Worm (Caenorhabditis elegans) whole organism, L4 larva: ENCODE measurements around the gene pafo-1.

Source experiments
- D1046.2 ChIP-seq: fragments of 200-800 bp; sonication (Bioruptor generic); IDR thresholded peaks from 2 replicates; pipeline ENCODE4 v1.3.6; 2022; ENCODE audit warnings: missing genetic modification characterization, missing compliant biosample characterization
- F26F4.8 ChIP-seq: fragments of 200-800 bp; sonication (Bioruptor generic); conservative IDR thresholded peaks from 2 replicates; pipeline ENCODE4 v1.3.6; 2022; ENCODE audit warnings: missing genetic modification characterization, missing compliant biosample characterization
- F37D6.2 ChIP-seq: sonication (generic microtip); optimal IDR thresholded peaks from 2 replicates; lab custom pipeline; 2016; ENCODE audit warnings: mild to moderate bottlenecking, missing genetic modification characterization, missing compliant biosample characterization
- F44E2.7 ChIP-seq: fragments of 200-800 bp; sonication (Bioruptor generic); IDR thresholded peaks from 2 replicates; pipeline ENCODE4 v2.1.2; 2022; ENCODE audit warnings: missing genetic modification characterization, missing compliant biosample characterization
- R02D3.7 ChIP-seq: fragments of 150-350 bp; sonication (generic microtip); optimal IDR thresholded peaks from 3 replicates; lab custom pipeline; 2014; ENCODE audit warnings: missing biosample characterization, missing genetic modification characterization
- ZK337.2 ChIP-seq: fragments of 200-800 bp; sonication (Bioruptor generic); IDR thresholded peaks from 2 replicates; pipeline ENCODE4 v1.3.6; 2022; ENCODE audit warnings: missing genetic modification reagents, missing genetic modification characterization, missing compliant biosample characterization
- aha-1 ChIP-seq: fragments of 150-350 bp; peaks from one replicate; lab custom pipeline; 2014; ENCODE audit warnings: missing biosample characterization, missing genetic modification characterization
- aly-2 ChIP-seq: sonication (generic microtip); optimal IDR thresholded peaks from 2 replicates; lab custom pipeline; 2018; ENCODE audit warnings: missing biosample characterization, missing genetic modification characterization
- arid-1 ChIP-seq: fragments of 200-800 bp; sonication (Bioruptor generic); conservative IDR thresholded peaks from 2 replicates; pipeline ENCODE4 v1.3.6; 2022; ENCODE audit warnings: missing genetic modification reagents, missing genetic modification characterization, missing compliant biosample characterization
- ceh-32 ChIP-seq: sonication (generic microtip); optimal IDR thresholded peaks from 2 replicates; lab custom pipeline; 2016; ENCODE audit warnings: mild to moderate bottlenecking, missing genetic modification characterization, missing compliant biosample characterization; ENCODE audit not compliant: poor library complexity
- ceh-62 ChIP-seq: sonication (generic microtip); optimal IDR thresholded peaks from 2 replicates; lab custom pipeline; 2017; ENCODE audit warnings: missing biosample characterization, missing genetic modification characterization
- ces-1 ChIP-seq: fragments of 150-350 bp; sonication (generic microtip); optimal IDR thresholded peaks from 4 replicates; lab custom pipeline; 2014; ENCODE audit warnings: missing biosample characterization, missing genetic modification reagents, missing genetic modification characterization
- dmd-6 ChIP-seq: fragments of 200-800 bp; sonication (Bioruptor generic); IDR thresholded peaks from 2 replicates; pipeline ENCODE4 v1.3.6; 2022; ENCODE audit warnings: missing genetic modification reagents, missing genetic modification characterization, missing compliant biosample characterization
- dpl-1 ChIP-seq: fragments of 150-350 bp; optimal IDR thresholded peaks from 2 replicates; lab custom pipeline; 2014; ENCODE audit warnings: missing biosample characterization, missing genetic modification reagents, missing genetic modification characterization
- dve-1 ChIP-seq: sonication (generic microtip); optimal IDR thresholded peaks from 2 replicates; lab custom pipeline; 2017; ENCODE audit warnings: antibody characterized with exemption, mild to moderate bottlenecking, missing genetic modification characterization, missing compliant biosample characterization; ENCODE audit not compliant: insufficient read depth
- egl-27 ChIP-seq: sonication (generic microtip); optimal IDR thresholded peaks from 3 replicates; lab custom pipeline; 2017; ENCODE audit warnings: missing biosample characterization, missing genetic modification reagents, missing genetic modification characterization
- gei-8 ChIP-seq: fragments of 200-800 bp; sonication (Bioruptor generic); optimal IDR thresholded peaks from 2 replicates; lab custom pipeline; 2018; ENCODE audit warnings: mild to moderate bottlenecking, missing genetic modification characterization, missing compliant biosample characterization
- hif-1 ChIP-seq, 2 experiments: sonication (generic microtip); optimal IDR thresholded peaks; 2 replicates each; lab custom pipeline; 2016 to 2017; ENCODE audit warnings: missing compliant biosample characterization in 2 of 2, missing genetic modification characterization in 2 of 2, missing genetic modification reagents in 2 of 2, missing genotype in 2 of 2, mild to moderate bottlenecking in 1 of 2
- hmg-1.1 ChIP-seq: fragments of 200-800 bp; sonication (Bioruptor generic); IDR thresholded peaks from 2 replicates; pipeline ENCODE4 v1.3.6; 2022; ENCODE audit warnings: missing genetic modification reagents, missing genetic modification characterization, missing compliant biosample characterization
- lin-1 ChIP-seq: fragments of 200-800 bp; sonication (Bioruptor generic); IDR thresholded peaks from 2 replicates; pipeline ENCODE4 v1.3.6; 2022; ENCODE audit warnings: missing genetic modification reagents, missing genetic modification characterization, missing compliant biosample characterization
- lin-15B ChIP-seq: fragments of 150-350 bp; sonication (generic microtip); optimal IDR thresholded peaks from 3 replicates; lab custom pipeline; 2014; ENCODE audit warnings: missing biosample characterization, missing genetic modification characterization
- lin-39 ChIP-seq: fragments of 150-350 bp; optimal IDR thresholded peaks from 2 replicates; lab custom pipeline; 2014; ENCODE audit warnings: missing biosample characterization, missing genetic modification reagents, missing genetic modification characterization
- lsy-2 ChIP-seq, 2 experiments: fragments of 150-350 bp in 1 of 2; sonication (generic microtip) in 1 of 2; optimal IDR thresholded peaks; 2 replicates each; lab custom pipeline; 2014 to 2017; ENCODE audit warnings: missing biosample characterization in 2 of 2, missing genetic modification characterization in 2 of 2
- mdt-29 ChIP-seq: fragments of 200-800 bp; sonication (Bioruptor generic); IDR thresholded peaks from 2 replicates; pipeline ENCODE4 v1.3.6; 2022; ENCODE audit warnings: missing genetic modification reagents, missing genetic modification characterization, missing compliant biosample characterization
- mes-2 ChIP-seq: sonication (generic microtip); optimal IDR thresholded peaks from 2 replicates; lab custom pipeline; 2016; ENCODE audit warnings: missing genotype, mild to moderate bottlenecking, missing genetic modification characterization, missing compliant biosample characterization; ENCODE audit not compliant: poor library complexity, severe bottlenecking
- nhr-102 ChIP-seq: sonication (generic microtip); optimal IDR thresholded peaks from 2 replicates; lab custom pipeline; 2016; ENCODE audit warnings: mild to moderate bottlenecking, missing genetic modification characterization, moderate library complexity, missing compliant biosample characterization
- nhr-111 ChIP-seq: fragments of 200-800 bp; sonication (Bioruptor generic); optimal IDR thresholded peaks from 2 replicates; lab custom pipeline; 2018; ENCODE audit warnings: mild to moderate bottlenecking, missing genetic modification characterization, missing compliant biosample characterization
- nhr-237 ChIP-seq: sonication (generic microtip); optimal IDR thresholded peaks from 2 replicates; lab custom pipeline; 2017; ENCODE audit warnings: missing biosample characterization, missing genetic modification characterization
- nhr-28 ChIP-seq: fragments of 150-350 bp; optimal IDR thresholded peaks from 2 replicates; lab custom pipeline; 2014; ENCODE audit warnings: missing biosample characterization, missing genetic modification characterization
- nhr-41 ChIP-seq: fragments of 200-800 bp; sonication (Bioruptor generic); IDR thresholded peaks from 2 replicates; pipeline ENCODE4 v1.3.6; 2022; ENCODE audit warnings: missing genetic modification reagents, missing genetic modification characterization, missing compliant biosample characterization
- nhr-48 ChIP-seq: sonication (generic microtip); optimal IDR thresholded peaks from 2 replicates; lab custom pipeline; 2016; ENCODE audit warnings: mild to moderate bottlenecking, missing genetic modification characterization, missing compliant biosample characterization
- nhr-76 ChIP-seq: fragments of 150-350 bp; optimal IDR thresholded peaks from 2 replicates; lab custom pipeline; 2014; ENCODE audit warnings: missing biosample characterization, missing genetic modification characterization
- nhr-77 ChIP-seq: fragments of 150-350 bp; optimal IDR thresholded peaks from 2 replicates; lab custom pipeline; 2014; ENCODE audit warnings: missing biosample characterization, missing genetic modification characterization
- pha-4 ChIP-seq, 2 experiments: fragments of 150-350 bp in 1 of 2; fragments of 200-800 bp in 1 of 2; sonication (Bioruptor generic) in 1 of 2; IDR thresholded peaks in 1 of 2; optimal IDR thresholded peaks in 1 of 2; 2 replicates each; pipeline versions ENCODE4 v1.3.6 to Lab custom; 2014 to 2022; ENCODE audit warnings: missing genetic modification characterization in 2 of 2, missing genetic modification reagents in 2 of 2, missing biosample characterization in 1 of 2, missing compliant biosample characterization in 1 of 2
- pqm-1 ChIP-seq: sonication (generic microtip); optimal IDR thresholded peaks from 2 replicates; lab custom pipeline; 2017; ENCODE audit warnings: missing biosample characterization, missing genetic modification characterization
- rbr-2 ChIP-seq: sonication (generic microtip); optimal IDR thresholded peaks from 2 replicates; lab custom pipeline; 2016; ENCODE audit warnings: missing genotype, missing genetic modification characterization, missing compliant biosample characterization
- saeg-2 ChIP-seq: fragments of 200-800 bp; sonication (Bioruptor generic); IDR thresholded peaks from 2 replicates; pipeline ENCODE4 v1.3.6; 2022; ENCODE audit warnings: missing genetic modification reagents, missing genetic modification characterization, missing compliant biosample characterization
- sdz-12 ChIP-seq: fragments of 200-800 bp; sonication (Bioruptor generic); optimal IDR thresholded peaks from 2 replicates; lab custom pipeline; 2018; ENCODE audit warnings: mild to moderate bottlenecking, missing genetic modification characterization, missing compliant biosample characterization
- set-16 ChIP-seq: fragments of 200-800 bp; sonication (Bioruptor generic); IDR thresholded peaks from 2 replicates; pipeline ENCODE4 v1.3.6; 2022; ENCODE audit warnings: missing genetic modification reagents, missing genetic modification characterization, missing compliant biosample characterization
- skn-1 ChIP-seq: fragments of 150-350 bp; optimal IDR thresholded peaks from 2 replicates; lab custom pipeline; 2014; ENCODE audit warnings: missing biosample characterization, missing genetic modification characterization
- snpc-4 ChIP-seq: fragments of 150-350 bp; optimal IDR thresholded peaks from 2 replicates; lab custom pipeline; 2014; ENCODE audit warnings: missing biosample characterization, missing genetic modification characterization
- spr-1 ChIP-seq: sonication (generic microtip); optimal IDR thresholded peaks from 2 replicates; lab custom pipeline; 2016; ENCODE audit warnings: mild to moderate bottlenecking, missing genetic modification characterization, missing compliant biosample characterization
- spr-3 ChIP-seq: fragments of 200-800 bp; sonication (Bioruptor generic); optimal IDR thresholded peaks from 2 replicates; lab custom pipeline; 2018; ENCODE audit warnings: mild to moderate bottlenecking, missing genetic modification characterization, missing compliant biosample characterization
- tag-97 ChIP-seq: fragments of 200-800 bp; sonication (Bioruptor generic); IDR thresholded peaks from 2 replicates; pipeline ENCODE4 v1.3.6; 2022; ENCODE audit warnings: missing genetic modification characterization, missing compliant biosample characterization
- tra-1 ChIP-seq: fragments of 200-800 bp; sonication (Bioruptor generic); IDR thresholded peaks from 2 replicates; pipeline ENCODE4 v1.3.6; 2022; ENCODE audit warnings: missing genetic modification reagents, missing genetic modification characterization, missing compliant biosample characterization
- unc-130 ChIP-seq: sonication (generic microtip); optimal IDR thresholded peaks from 2 replicates; lab custom pipeline; 2016; ENCODE audit warnings: missing genetic modification reagents, missing genetic modification characterization, missing compliant biosample characterization
- unc-39 ChIP-seq: sonication (generic microtip); optimal IDR thresholded peaks from 2 replicates; lab custom pipeline; 2017; ENCODE audit warnings: missing biosample characterization, missing genetic modification characterization
- vab-7 ChIP-seq: fragments of 200-800 bp; sonication (Bioruptor generic); IDR thresholded peaks from 2 replicates; pipeline ENCODE4 v1.3.6; 2022; ENCODE audit warnings: missing genetic modification reagents, missing genetic modification characterization, missing compliant biosample characterization
- zag-1 ChIP-seq: fragments of 150-350 bp; optimal IDR thresholded peaks from 2 replicates; lab custom pipeline; 2014; ENCODE audit warnings: missing biosample characterization, missing genetic modification characterization
- zfp-2 ChIP-seq: sonication (generic microtip); optimal IDR thresholded peaks from 2 replicates; lab custom pipeline; 2016; ENCODE audit warnings: mild to moderate bottlenecking, missing genetic modification characterization, missing compliant biosample characterization
- zip-11 ChIP-seq: fragments of 200-800 bp; sonication (Bioruptor generic); IDR thresholded peaks from 2 replicates; pipeline ENCODE4 v1.3.6; 2022; ENCODE audit warnings: missing genetic modification characterization, missing compliant biosample characterization
- ztf-7 ChIP-seq: fragments of 150-350 bp; optimal IDR thresholded peaks from 2 replicates; lab custom pipeline; 2014; ENCODE audit warnings: missing biosample characterization, missing genetic modification characterization

Gene pafo-1

ce11 chrV:11521448-11521847 is at the start of gene pafo-1:
TSS of gene pafo-1 (plus strand) at chrV:11521703.
- TF ChIP-seq pqm-1 = no peak
- TF ChIP-seq ceh-32 (tag; lab: Kevin White, UChicago) = peak; percentile 37
- TF ChIP-seq D1046.2 (GFP tag; lab: Robert Waterston, UW) = 0 out of 2 replicates have a peak, but pooled peaks have one; percentile 31
- no peak for TF ChIP-seq set-16
- TF ChIP-seq skn-1 (tag; lab: Kevin White, UChicago) = no peak
- peak; percentile 81 for TF ChIP-seq dve-1 (tag; lab: Kevin White, UChicago)
- no peak for TF ChIP-seq zip-11 (GFP tag; lab: Robert Waterston, UW)
- no peak for TF ChIP-seq vab-7
- peak; percentile 82 for TF ChIP-seq mdt-29 (GFP tag; lab: Robert Waterston, UW)
- TF ChIP-seq lin-1 (GFP tag; lab: Robert Waterston, UW) = peak; percentile 50; the same call in 1 of the 2 replicates
- TF ChIP-seq unc-39 = no peak
- TF ChIP-seq rbr-2 (tag; lab: Kevin White, UChicago) = peak; percentile 80
- no peak for TF ChIP-seq aly-2 (tag; lab: Kevin White, UChicago)
- no peak for TF ChIP-seq egl-27
- peak; percentile 84 for TF ChIP-seq dmd-6 (GFP tag; lab: Robert Waterston, UW)
- no peak for TF ChIP-seq R02D3.7
- TF ChIP-seq hif-1 (tag; optimal IDR thresholded peaks at IDR 0.05; lab: Kevin White, UChicago) = peak in 1 of 2 experiments; percentile 45
- TF ChIP-seq hmg-1.1 (GFP tag; lab: Robert Waterston, UW) = peak; percentile 81
- TF ChIP-seq sdz-12 = no peak
- peak; percentile 75 for TF ChIP-seq nhr-48 (tag; lab: Kevin White, UChicago)
- TF ChIP-seq nhr-76 (tag; lab: Kevin White, UChicago) = no peak
- TF ChIP-seq nhr-237 = no peak
- peak; percentile 91 for TF ChIP-seq nhr-102 (tag; lab: Kevin White, UChicago)
- no peak for TF ChIP-seq zag-1 (tag; lab: Kevin White, UChicago)
- peak; percentile 54 for TF ChIP-seq nhr-77 (tag; lab: Kevin White, UChicago)
- no peak for TF ChIP-seq F44E2.7 (GFP tag; lab: Robert Waterston, UW)
- no peak for TF ChIP-seq zfp-2 (tag; lab: Kevin White, UChicago)
- TF ChIP-seq aha-1 (tag; lab: Kevin White, UChicago) = peak; percentile 96
- no peak for TF ChIP-seq unc-130 (GFP tag; lab: Kevin White, UChicago)
- TF ChIP-seq mes-2 (tag; lab: Kevin White, UChicago) = peak; percentile 90
- TF ChIP-seq ces-1 (GFP tag; lab: Kevin White, UChicago) = no peak
- no peak for TF ChIP-seq tag-97
- TF ChIP-seq tra-1 (GFP tag; lab: Robert Waterston, UW) = no peak; the same call in 1 of the 2 replicates
- no peak for TF ChIP-seq snpc-4 (tag; lab: Kevin White, UChicago)
- TF ChIP-seq lin-39 (tag; lab: Kevin White, UChicago) = no peak
- 0 out of 2 replicates have a peak, but pooled peaks have one; percentile 39 for TF ChIP-seq saeg-2 (GFP tag; lab: Robert Waterston, UW)
- TF ChIP-seq dpl-1 (GFP tag; lab: Kevin White, UChicago) = peak; percentile 99
- no peak for TF ChIP-seq ceh-62 (tag; lab: Kevin White, UChicago)
- peak; percentile 73 for TF ChIP-seq F37D6.2
- TF ChIP-seq nhr-41 (GFP tag; lab: Robert Waterston, UW) = no peak
- no peak for TF ChIP-seq F26F4.8 (GFP tag; lab: Robert Waterston, UW)
- peak; percentile 79 for TF ChIP-seq nhr-28 (tag; lab: Kevin White, UChicago)
- 0 out of 2 replicates have a peak, but pooled peaks have one; percentile 18 for TF ChIP-seq arid-1 (GFP tag; lab: Robert Waterston, UW)
- TF ChIP-seq lin-15B (tag; lab: Kevin White, UChicago) = peak; percentile 9
- TF ChIP-seq ztf-7 = no peak
- TF ChIP-seq lsy-2 (tag; optimal IDR thresholded peaks at IDR 0.05; lab: Kevin White, UChicago) = no peak
- peak; percentile 67 for TF ChIP-seq spr-1 (tag; lab: Kevin White, UChicago)
- no peak for TF ChIP-seq pha-4 (GFP tag; IDR thresholded peaks at IDR 0.05; lab: Robert Waterston, UW)
- TF ChIP-seq pha-4 (tag; optimal IDR thresholded peaks at IDR 0.05; lab: Kevin White, UChicago) = no peak
- no peak for TF ChIP-seq ZK337.2 (GFP tag; lab: Robert Waterston, UW)
- no peak for TF ChIP-seq gei-8 (GFP tag; lab: Kevin White, UChicago)
- TF ChIP-seq nhr-111 (GFP tag; lab: Kevin White, UChicago) = no peak
- TF ChIP-seq spr-3 (GFP tag; lab: Kevin White, UChicago) = peak; percentile 39
